Worm (Caenorhabditis elegans) whole organism, L1 larva: ENCODE data around the gene ZK688.1.

ENCODE experiments used
- lin-13 ChIP-seq: fragments of 150-350 bp; optimal IDR thresholded peaks from 2 replicates; lab custom pipeline; 2014; ENCODE audit warnings: missing biosample characterization, missing genetic modification reagents, missing genetic modification characterization
- lsy-2 ChIP-seq, 2 experiments: fragments of 150-350 bp; optimal IDR thresholded peaks; 2 replicates each; lab custom pipeline; 2014; ENCODE audit warnings: missing biosample characterization in 2 of 2, missing genetic modification characterization in 2 of 2
- unc-130 ChIP-seq: fragments of 150-350 bp; optimal IDR thresholded peaks from 2 replicates; lab custom pipeline; 2017; ENCODE audit warnings: missing biosample characterization, missing genetic modification characterization, inconsistent platforms

ce11 chrIII:7928549-7929129, 19.3 kb downstream of the ZK688.1 start, which contains the start of the genes C29E4.13 and npp-15:
- TF ChIP-seq lsy-2 (tag; optimal IDR thresholded peaks at IDR 0.05; lab: Kevin White, UChicago) (peak; percentile 64 to 74), lin-13 (GFP tag; lab: Kevin White, UChicago) (no peak), unc-130 (no peak)
